Fruit fly (Drosophila melanogaster) whole organism, embryonic: ENCODE measurements around the gene CG31637.

ENCODE experiments used
- CG10366 ChIP-seq: fragments of 200-800 bp; sonication (Bioruptor generic); IDR thresholded peaks from 2 replicates; pipeline ENCODE4 v1.3.6; 2022; ENCODE audit warnings: missing biosample characterization, missing genetic modification characterization
- CG10959 ChIP-seq: fragments of 200-800 bp; sonication (Bioruptor generic); IDR thresholded peaks from 2 replicates; pipeline ENCODE4 v1.3.6; 2022; ENCODE audit warnings: missing biosample characterization, missing genetic modification characterization
- CG11398 ChIP-seq: fragments of 200-800 bp; sonication (Bioruptor generic); optimal IDR thresholded peaks from 2 replicates; lab custom pipeline; 2016; ENCODE audit warnings: missing biosample characterization, missing genetic modification characterization
- CG12299 ChIP-seq: fragments of 200-800 bp; sonication (Bioruptor generic); optimal IDR thresholded peaks from 2 replicates; lab custom pipeline; 2018; ENCODE audit warnings: missing biosample characterization, mild to moderate bottlenecking, missing genetic modification characterization
- CG12391 ChIP-seq: fragments of 200-800 bp; sonication (Bioruptor generic); optimal IDR thresholded peaks from 3 replicates; lab custom pipeline; 2018; ENCODE audit warnings: missing biosample characterization, mild to moderate bottlenecking, missing genetic modification characterization, moderate library complexity
- CG14050 ChIP-seq: fragments of 200-800 bp; sonication (Bioruptor generic); IDR thresholded peaks from 3 replicates; pipeline ENCODE4 v1.3.6; 2022; ENCODE audit warnings: missing biosample characterization, missing genetic modification characterization
- CG14441 ChIP-seq: fragments of 200-800 bp; sonication (Bioruptor generic); IDR thresholded peaks from 2 replicates; pipeline ENCODE4 v1.3.6; 2022; ENCODE audit warnings: missing biosample characterization, missing genetic modification characterization
- CG15073 ChIP-seq: fragments of 200-800 bp; sonication (Bioruptor generic); optimal IDR thresholded peaks from 2 replicates; lab custom pipeline; 2016; ENCODE audit warnings: missing biosample characterization, missing genetic modification characterization
- CG16813 ChIP-seq: fragments of 200-800 bp; sonication (Bioruptor generic); IDR thresholded peaks from 3 replicates; pipeline ENCODE4 v1.3.6; 2022; ENCODE audit warnings: missing biosample characterization, missing genetic modification characterization; ENCODE audit not compliant: partially characterized antibody
- CG17186 ChIP-seq: fragments of 200-800 bp; sonication (Bioruptor generic); optimal IDR thresholded peaks from 3 replicates; lab custom pipeline; 2017; ENCODE audit warnings: missing biosample characterization, missing genetic modification reagents, missing genetic modification characterization
- CG17802 ChIP-seq: fragments of 200-800 bp; sonication (Bioruptor generic); optimal IDR thresholded peaks from 2 replicates; lab custom pipeline; 2018; ENCODE audit warnings: missing biosample characterization, mild to moderate bottlenecking, missing genetic modification characterization, moderate library complexity
- CG17829 ChIP-seq: fragments of 200-800 bp; optimal IDR thresholded peaks from 2 replicates; lab custom pipeline; 2019; ENCODE audit warnings: missing biosample characterization, mild to moderate bottlenecking, missing genetic modification characterization, moderate library complexity
- CG2116 ChIP-seq: fragments of 200-800 bp; sonication (Bioruptor generic); optimal IDR thresholded peaks from 3 replicates; lab custom pipeline; 2018; ENCODE audit warnings: missing biosample characterization, mild to moderate bottlenecking, missing genetic modification characterization
- CG6654 ChIP-seq: fragments of 200-800 bp; sonication (Bioruptor generic); optimal IDR thresholded peaks from 2 replicates; lab custom pipeline; 2017; ENCODE audit warnings: missing biosample characterization, mild to moderate bottlenecking, missing genetic modification characterization
- CG7271 ChIP-seq: fragments of 200-800 bp; sonication (Bioruptor generic); optimal IDR thresholded peaks from 2 replicates; lab custom pipeline; 2018; ENCODE audit warnings: missing biosample characterization, mild to moderate bottlenecking, missing genetic modification characterization, moderate library complexity
- CG7556 ChIP-seq: fragments of 200-800 bp; sonication (Bioruptor generic); optimal IDR thresholded peaks from 2 replicates; lab custom pipeline; 2017; ENCODE audit warnings: missing biosample characterization, mild to moderate bottlenecking, missing genetic modification characterization
- CG7987 ChIP-seq: fragments of 200-800 bp; sonication (Bioruptor generic); optimal IDR thresholded peaks from 2 replicates; lab custom pipeline; 2018; ENCODE audit warnings: missing biosample characterization, mild to moderate bottlenecking, missing genetic modification characterization, moderate library complexity
- CrebB ChIP-seq: fragments of 200-800 bp; sonication (Bioruptor generic); optimal IDR thresholded peaks from 3 replicates; lab custom pipeline; 2018; ENCODE audit warnings: missing biosample characterization, mild to moderate bottlenecking, missing genetic modification characterization
- Dad ChIP-seq: fragments of 200-800 bp; sonication (Bioruptor generic); optimal IDR thresholded peaks from 3 replicates; lab custom pipeline; 2016; ENCODE audit warnings: missing biosample characterization, missing genetic modification characterization
- Dbx ChIP-seq: fragments of 200-800 bp; sonication (Bioruptor generic); IDR thresholded peaks from 3 replicates; pipeline ENCODE4 v1.3.6; 2022; ENCODE audit warnings: missing biosample characterization, missing genetic modification characterization
- Doc2 ChIP-seq: fragments of 200-800 bp; sonication (Bioruptor generic); IDR thresholded peaks from 2 replicates; pipeline ENCODE4 v1.3.6; 2022; ENCODE audit warnings: missing biosample characterization, missing genetic modification characterization
- PHDP ChIP-seq: fragments of 200-800 bp; sonication (Bioruptor generic); optimal IDR thresholded peaks from 3 replicates; lab custom pipeline; 2018; ENCODE audit warnings: missing biosample characterization, mild to moderate bottlenecking, missing genetic modification characterization, moderate library complexity
- Pdp1 ChIP-seq, 2 experiments: fragments of 200-800 bp; sonication (Bioruptor generic); optimal IDR thresholded peaks; 3 replicates each; lab custom pipeline; 2016; ENCODE audit warnings: missing biosample characterization in 2 of 2, missing genetic modification characterization in 2 of 2, mild to moderate bottlenecking in 1 of 2, moderate library complexity in 1 of 2
- Side ChIP-seq: fragments of 200-800 bp; sonication (Bioruptor generic); optimal IDR thresholded peaks from 2 replicates; lab custom pipeline; 2016; ENCODE audit warnings: missing biosample characterization, missing genetic modification characterization
- Vsx1 ChIP-seq: fragments of 200-800 bp; sonication (Bioruptor generic); optimal IDR thresholded peaks from 2 replicates; lab custom pipeline; 2017; ENCODE audit warnings: missing biosample characterization, mild to moderate bottlenecking, missing genetic modification characterization, missing genetic modification reagents
- bab2 ChIP-seq: fragments of 200-800 bp; sonication (Bioruptor generic); optimal IDR thresholded peaks from 2 replicates; lab custom pipeline; 2016; ENCODE audit warnings: missing biosample characterization, missing genetic modification characterization
- bcd ChIP-seq: fragments of 200-800 bp; sonication (Bioruptor generic); optimal IDR thresholded peaks from 2 replicates; lab custom pipeline; 2017; ENCODE audit warnings: missing biosample characterization, mild to moderate bottlenecking, missing genetic modification characterization
- br ChIP-seq: fragments of >200 bp; optimal IDR thresholded peaks from 2 replicates; lab custom pipeline; 2017
- cas ChIP-seq: fragments of 200-800 bp; sonication (Bioruptor generic); IDR thresholded peaks from 2 replicates; pipeline ENCODE4 v1.3.6; 2022; ENCODE audit warnings: missing biosample characterization, missing genetic modification characterization
- cg ChIP-seq: fragments of 200-800 bp; sonication (Bioruptor generic); optimal IDR thresholded peaks from 3 replicates; lab custom pipeline; 2019; ENCODE audit warnings: missing biosample characterization, mild to moderate bottlenecking, missing genetic modification characterization, moderate library complexity
- chn ChIP-seq: fragments of 200-800 bp; sonication (Bioruptor generic); optimal IDR thresholded peaks from 2 replicates; lab custom pipeline; 2016; ENCODE audit warnings: missing biosample characterization, missing genetic modification characterization
- ci ChIP-seq: fragments of 200-800 bp; sonication (Bioruptor generic); IDR thresholded peaks from 3 replicates; pipeline ENCODE4 v1.3.6; 2022; ENCODE audit warnings: missing biosample characterization, missing genetic modification characterization
- fru ChIP-seq: fragments of >200 bp; optimal IDR thresholded peaks from 2 replicates; lab custom pipeline; 2017
- gfzf ChIP-seq: fragments of 200-800 bp; sonication (Bioruptor generic); optimal IDR thresholded peaks from 2 replicates; lab custom pipeline; 2016; ENCODE audit warnings: missing biosample characterization, mild to moderate bottlenecking, missing genetic modification characterization, moderate library complexity
- nerfin-1 ChIP-seq: fragments of 200-800 bp; sonication (Bioruptor generic); optimal IDR thresholded peaks from 3 replicates; lab custom pipeline; 2019; ENCODE audit warnings: missing biosample characterization, mild to moderate bottlenecking, missing genetic modification characterization, moderate library complexity
- nerfin-2 ChIP-seq: fragments of 200-800 bp; sonication (Bioruptor generic); IDR thresholded peaks from 2 replicates; pipeline ENCODE4 v1.3.6; 2022; ENCODE audit warnings: missing biosample characterization, missing genetic modification characterization; ENCODE audit not compliant: partially characterized antibody
- nom ChIP-seq: fragments of 200-800 bp; sonication (Bioruptor generic); optimal IDR thresholded peaks from 2 replicates; lab custom pipeline; 2017; ENCODE audit warnings: missing biosample characterization, missing genetic modification characterization, mild to moderate bottlenecking, moderate library complexity, missing genetic modification reagents
- sima ChIP-seq: fragments of 200-800 bp; sonication (Bioruptor generic); optimal IDR thresholded peaks from 2 replicates; lab custom pipeline; 2016; ENCODE audit warnings: missing biosample characterization, missing genetic modification characterization
- slp2 ChIP-seq: fragments of 200-800 bp; sonication (Bioruptor generic); optimal IDR thresholded peaks from 2 replicates; lab custom pipeline; 2016; ENCODE audit warnings: missing biosample characterization, missing genetic modification characterization
- sna ChIP-seq: fragments of 200-800 bp; sonication (Bioruptor generic); IDR thresholded peaks from 2 replicates; pipeline ENCODE4 v1.3.6; 2022; ENCODE audit warnings: missing biosample characterization, missing genetic modification characterization; ENCODE audit not compliant: partially characterized antibody
- so ChIP-seq: fragments of 200-800 bp; sonication (Bioruptor generic); IDR thresholded peaks from 3 replicates; pipeline ENCODE4 v1.3.6; 2022; ENCODE audit warnings: missing biosample characterization, missing genetic modification characterization
- tll ChIP-seq, 2 experiments: fragments of 200-800 bp in 1 of 2; fragments of >200 bp in 1 of 2; sonication (Bioruptor generic) in 1 of 2; optimal IDR thresholded peaks; 2 replicates each; lab custom pipeline; 2017 to 2019; ENCODE audit warnings: missing biosample characterization in 2 of 2, missing genetic modification characterization in 2 of 2, mild to moderate bottlenecking in 1 of 2, moderate library complexity in 1 of 2
- tna ChIP-seq: fragments of 200-800 bp; sonication (Bioruptor generic); IDR thresholded peaks from 2 replicates; pipeline ENCODE4 v1.3.6; 2022; ENCODE audit warnings: missing biosample characterization, missing genetic modification characterization; ENCODE audit not compliant: partially characterized antibody
- zen ChIP-seq: fragments of 200-800 bp; sonication (Bioruptor generic); optimal IDR thresholded peaks from 3 replicates; lab custom pipeline; 2018; ENCODE audit warnings: missing biosample characterization, mild to moderate bottlenecking, missing genetic modification characterization, moderate library complexity

Gene CG31637

DNA sequence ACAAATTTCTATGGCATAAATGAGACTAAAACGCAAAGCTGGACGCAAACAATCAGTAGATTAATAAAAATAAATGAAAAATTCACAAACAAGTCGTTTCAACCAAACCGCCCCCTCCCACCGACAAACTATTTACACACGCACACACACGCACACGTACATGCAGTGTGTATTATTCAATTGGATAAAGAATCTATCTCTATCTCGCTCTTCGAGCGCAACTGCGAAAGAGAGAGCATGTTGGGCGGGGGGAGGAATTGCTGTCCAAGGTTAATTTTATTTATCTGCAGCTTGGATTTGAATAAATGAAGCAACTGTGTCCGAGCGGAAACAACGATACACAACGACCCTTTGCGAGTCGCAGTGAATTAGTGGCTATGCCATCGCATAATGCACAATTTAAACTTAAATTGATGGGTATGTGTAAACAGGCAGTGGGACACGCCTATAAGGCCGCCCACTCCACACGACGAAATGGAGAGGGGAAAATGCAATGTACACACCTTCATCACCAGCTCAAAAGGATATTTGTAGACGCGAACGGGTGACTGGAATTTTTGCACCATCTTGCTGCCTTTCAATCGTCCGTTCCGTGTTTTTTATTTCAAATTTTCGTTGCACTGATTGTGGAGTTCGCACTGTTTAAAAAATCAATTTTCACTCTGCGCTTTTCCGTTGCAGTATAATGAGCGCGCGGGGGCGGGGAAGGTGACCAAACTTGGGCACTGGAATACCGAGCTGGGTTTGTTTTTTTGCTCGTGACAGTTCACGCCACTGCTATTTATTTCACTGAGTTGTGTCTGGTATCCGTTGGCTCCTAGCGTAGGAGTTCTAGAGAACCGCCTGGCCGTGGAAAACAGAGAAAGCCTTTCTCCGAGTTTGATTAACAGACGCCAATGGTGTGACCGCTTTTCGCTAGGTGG lies 43.2 kb upstream of the CG31637 start, which contains the start of gene retm (continued):
- TF ChIP-seq CG12391 (tag; lab: Kevin White, UChicago): peak; percentile 8
- TF ChIP-seq CG7987 (GFP tag; lab: Kevin White, UChicago): peak; percentile 30
- no peak for TF ChIP-seq sna (GFP tag; lab: Robert Waterston, UW)
- peak; percentile 83 for TF ChIP-seq CG17802
- no peak for TF ChIP-seq CG11398 (GFP tag; lab: Kevin White, UChicago)
- TF ChIP-seq ci: peak; percentile 45; the same call in 1 of the 3 replicates
- TF ChIP-seq CG15073 (GFP tag; lab: Kevin White, UChicago): no peak
- TF ChIP-seq CG10366: no peak
- TF ChIP-seq Pdp1 (GFP tag; optimal IDR thresholded peaks at IDR 0.05; lab: Kevin White, UChicago): peak in 1 of 2 experiments; percentile 92
- no peak for TF ChIP-seq so (GFP tag; lab: Robert Waterston, UW)

DNA sequence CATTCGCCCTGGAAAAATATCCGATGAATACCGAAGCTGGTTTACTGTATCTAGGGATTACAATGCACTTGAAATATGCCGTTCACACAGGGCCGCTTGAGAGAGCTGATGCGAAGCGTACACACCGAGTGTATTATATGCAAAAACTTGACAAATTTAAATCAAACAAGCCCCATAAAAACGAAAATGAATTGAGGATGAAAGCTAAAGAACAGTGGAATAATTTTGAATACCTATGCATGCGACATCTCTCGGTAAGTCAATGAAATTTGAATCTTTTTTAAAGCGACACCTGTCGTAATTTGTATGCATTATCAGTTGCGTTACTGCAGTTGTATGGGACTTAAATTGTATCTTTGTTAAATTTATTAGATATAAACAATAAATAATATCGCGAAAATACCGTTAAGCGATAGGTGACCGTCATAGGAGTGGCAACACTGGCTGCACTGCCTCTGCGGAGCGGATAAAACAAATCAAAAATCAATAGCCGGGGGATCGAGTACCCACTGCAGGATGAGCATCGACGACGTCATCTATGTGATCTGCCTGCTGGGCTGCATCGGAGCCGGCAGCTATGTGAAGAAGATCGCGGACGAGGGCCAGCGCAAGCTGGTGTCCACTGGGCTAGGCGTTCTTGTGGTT lies 42.4 kb upstream of the CG31637 start, which contains the start of gene frj:
Gene frj, plus strand, starts transcription at position 98 of the 645 bp plus-strand sequence.
- TF ChIP-seq CG14441 (GFP tag; lab: Robert Waterston, UW): peak; percentile 70
- TF ChIP-seq nerfin-1: peak; percentile 71
- TF ChIP-seq CrebB (tag; lab: Kevin White, UChicago): no peak
- no peak for TF ChIP-seq Doc2
- peak; percentile 59; the same call in 2 of the 3 replicates for TF ChIP-seq Dbx
- TF ChIP-seq Dad (GFP tag; lab: Kevin White, UChicago): peak; percentile 37
- TF ChIP-seq tna (GFP tag; lab: Robert Waterston, UW): no peak
- peak; percentile 68 for TF ChIP-seq bcd
- TF ChIP-seq CG12299 (tag; lab: Kevin White, UChicago): peak; percentile 62
- TF ChIP-seq br (lab: Kevin White, UChicago): no peak
- peak; percentile 95 for TF ChIP-seq gfzf
- TF ChIP-seq CG2116 (GFP tag; lab: Kevin White, UChicago): peak; percentile 54
- no peak for TF ChIP-seq CG7271 (tag; lab: Kevin White, UChicago)
- TF ChIP-seq nerfin-2 (GFP tag; lab: Robert Waterston, UW): 0 out of 2 replicates have a peak, but pooled peaks have one; percentile 13
- TF ChIP-seq CG17186 (GFP tag; lab: Kevin White, UChicago): peak; percentile 63
- no peak for TF ChIP-seq nom (GFP tag; lab: Kevin White, UChicago)
- TF ChIP-seq fru (lab: Kevin White, UChicago): no peak
- TF ChIP-seq bab2 (GFP tag; lab: Kevin White, UChicago): peak; percentile 67
- peak; percentile 57 for TF ChIP-seq ci
- peak; percentile 53 for TF ChIP-seq PHDP (tag; lab: Kevin White, UChicago)
- TF ChIP-seq tll (GFP tag; optimal IDR thresholded peaks at IDR 0.05; lab: Kevin White, UChicago): peak in 1 of 2 experiments; percentile 91
- peak; percentile 9 for TF ChIP-seq CG6654 (GFP tag; lab: Kevin White, UChicago)
- no peak for TF ChIP-seq cg
- TF ChIP-seq zen (tag; lab: Kevin White, UChicago): peak; percentile 73
- peak; percentile 48 for TF ChIP-seq CG10959 (GFP tag; lab: Robert Waterston, UW)
- TF ChIP-seq CG17829 (tag; lab: Kevin White, UChicago): peak; percentile 65
- 0 out of 3 replicates have a peak, but pooled peaks have one; percentile 32 for TF ChIP-seq CG14050 (GFP tag; lab: Robert Waterston, UW)
- peak; percentile 72; the same call in 2 of the 3 replicates for TF ChIP-seq CG16813
- peak; percentile 32 for TF ChIP-seq CG7556 (GFP tag; lab: Kevin White, UChicago)
- TF ChIP-seq cas (GFP tag; lab: Robert Waterston, UW): peak; percentile 17; the same call in 1 of the 2 replicates
- no peak for TF ChIP-seq sima (GFP tag; lab: Kevin White, UChicago)
- TF ChIP-seq slp2: peak; percentile 56
- peak; percentile 43 for TF ChIP-seq Vsx1
- peak; percentile 38 for TF ChIP-seq Side (GFP tag; lab: Kevin White, UChicago)
- peak; percentile 55 for TF ChIP-seq chn (GFP tag; lab: Kevin White, UChicago)
- peak; percentile 95 for TF ChIP-seq CG17802
